Fruit fly (Drosophila melanogaster): Measurements from ENCODE around the gene dikar.

The dikar gene

dm6 chr3L:6783403-6783802 is 40.4 kb upstream of the dikar start:
- no peak for TF ChIP-seq Gug (GFP tag; IDR thresholded peaks at IDR 0.05)
- no peak for TF ChIP-seq Sox15 (GFP tag; optimal IDR thresholded peaks at IDR 0.05)
- TF ChIP-seq salr (GFP tag; optimal IDR thresholded peaks at IDR 0.05): no peak
- no peak for TF ChIP-seq Lpt (GFP tag; optimal IDR thresholded peaks at IDR 0.05)
- TF ChIP-seq esn (GFP tag; optimal IDR thresholded peaks at IDR 0.05): no peak
- no peak for TF ChIP-seq OdsH (GFP tag; optimal IDR thresholded peaks at IDR 0.05)
- no peak for TF ChIP-seq spab (GFP tag; optimal IDR thresholded peaks at IDR 0.05)
- TF ChIP-seq CG10631 (GFP tag; optimal IDR thresholded peaks at IDR 0.05): no peak
- TF ChIP-seq Ets96B (tag; optimal IDR thresholded peaks at IDR 0.05): no peak
- no peak for TF ChIP-seq fkh (GFP tag; optimal IDR thresholded peaks at IDR 0.05)
- no peak for TF ChIP-seq CG6808 (GFP tag; optimal IDR thresholded peaks at IDR 0.05)
- no peak for TF ChIP-seq CG6276 (GFP tag; optimal IDR thresholded peaks at IDR 0.05)
- TF ChIP-seq vri (GFP tag; optimal IDR thresholded peaks at IDR 0.05): no peak
- TF ChIP-seq CG16779 (tag; optimal IDR thresholded peaks at IDR 0.05): no peak
- no peak for TF ChIP-seq cyc (GFP tag; optimal IDR thresholded peaks at IDR 0.05)
- TF ChIP-seq CG34406 (GFP tag; optimal IDR thresholded peaks at IDR 0.05): no peak
- TF ChIP-seq CG7368 (GFP tag; optimal IDR thresholded peaks at IDR 0.05): no peak
- no peak for TF ChIP-seq CG6792 (GFP tag; optimal IDR thresholded peaks at IDR 0.05)
- TF ChIP-seq eg (GFP tag; IDR thresholded peaks at IDR 0.05): no peak
- no peak for TF ChIP-seq fd59A (GFP tag; optimal IDR thresholded peaks at IDR 0.05)

- TF ChIP-seq CG6276 (GFP tag; optimal IDR thresholded peaks at IDR 0.05) (no peak), CG1621 (tag; optimal IDR thresholded peaks at IDR 0.05) (no peak), svp (GFP tag) (no peak), CG10669 (GFP tag; optimal IDR thresholded peaks at IDR 0.05) (no peak), Gug (GFP tag; IDR thresholded peaks at IDR 0.05) (no peak), CG7368 (GFP tag; optimal IDR thresholded peaks at IDR 0.05) (no peak), spab (GFP tag; optimal IDR thresholded peaks at IDR 0.05) (no peak), Met (GFP tag; optimal IDR thresholded peaks at IDR 0.05) (no peak), ss (GFP tag; optimal IDR thresholded peaks at IDR 0.05) (no peak), CG15336 (GFP tag; IDR thresholded peaks at IDR 0.05) (no peak), acj6 (GFP tag; optimal IDR thresholded peaks at IDR 0.05) (no peak), Eip78C (GFP tag) (no peak)
Observed at dm6 chr3L:6779398-6779797, 36.4 kb upstream of the dikar start.

- TF ChIP-seq CG32006 (GFP tag; optimal IDR thresholded peaks at IDR 0.05): no peak
- TF ChIP-seq CG11902 (GFP tag; optimal IDR thresholded peaks at IDR 0.05): no peak
- no peak for TF ChIP-seq cyc (GFP tag; optimal IDR thresholded peaks at IDR 0.05)
- TF ChIP-seq Sox15 (GFP tag; optimal IDR thresholded peaks at IDR 0.05): no peak
- TF ChIP-seq Eip75B (GFP tag; optimal IDR thresholded peaks at IDR 0.05): no peak
Observed at dm6 chr3L:6778804-6779289, 35.9 kb upstream of the dikar start.

- TF ChIP-seq topi (GFP tag; optimal IDR thresholded peaks at IDR 0.05) (no peak), pdm3 (GFP tag; optimal IDR thresholded peaks at IDR 0.05) (no peak), CG8632 (GFP tag; optimal IDR thresholded peaks at IDR 0.05) (no peak), OdsH (GFP tag; optimal IDR thresholded peaks at IDR 0.05) (no peak), cyc (GFP tag; optimal IDR thresholded peaks at IDR 0.05) (no peak), fd85E (GFP tag; optimal IDR thresholded peaks at IDR 0.05) (no peak), ss (GFP tag; optimal IDR thresholded peaks at IDR 0.05) (peak in 1 of 2 experiments; percentile 70), CG32006 (GFP tag; optimal IDR thresholded peaks at IDR 0.05) (peak; percentile 25), dsx (GFP tag; optimal IDR thresholded peaks at IDR 0.05; ENCODE audit: poor library complexity, severe bottlenecking) (no peak), CG15336 (GFP tag; IDR thresholded peaks at IDR 0.05) (peak; percentile 59), Ets96B (tag; optimal IDR thresholded peaks at IDR 0.05) (no peak), Hr4 (GFP tag; optimal IDR thresholded peaks at IDR 0.05) (peak; percentile 40), esn (GFP tag; optimal IDR thresholded peaks at IDR 0.05) (no peak), Gug (GFP tag; IDR thresholded peaks at IDR 0.05) (0 out of 2 replicates have a peak, but pooled peaks have one; percentile 35), eg (GFP tag; IDR thresholded peaks at IDR 0.05) (peak; percentile 35; the same call in 1 of the 3 replicates), Eip78C (GFP tag) (peak; percentile 35), CG34406 (GFP tag; optimal IDR thresholded peaks at IDR 0.05) (no peak), net (GFP tag; optimal IDR thresholded peaks at IDR 0.05) (no peak)
Observed at dm6 chr3L:6777614-6778013, 34.6 kb upstream of the dikar start.
